Fruit fly (Drosophila melanogaster) whole organism, prepupa: ENCODE measurements around the gene Reph.

Experiments
- CG10669 ChIP-seq: fragments of 200-800 bp; sonication (Bioruptor generic); optimal IDR thresholded peaks from 3 replicates; lab custom pipeline; 2018; ENCODE audit warnings: missing biosample characterization, mild to moderate bottlenecking, missing genetic modification characterization, moderate library complexity
- CG11294 ChIP-seq: fragments of 200-800 bp; sonication (Bioruptor generic); IDR thresholded peaks from 2 replicates; pipeline ENCODE4 v1.3.6; 2022; ENCODE audit warnings: missing biosample characterization, missing genetic modification characterization
- CG11902 ChIP-seq: fragments of 200-800 bp; sonication (Bioruptor generic); optimal IDR thresholded peaks from 3 replicates; lab custom pipeline; 2016; ENCODE audit warnings: missing biosample characterization, missing genetic modification characterization
- CG16779 ChIP-seq: fragments of 200-800 bp; sonication (Bioruptor generic); optimal IDR thresholded peaks from 3 replicates; lab custom pipeline; 2017; ENCODE audit warnings: missing biosample characterization, mild to moderate bottlenecking, missing genetic modification characterization
- CG31627 ChIP-seq: fragments of 200-800 bp; sonication (Bioruptor generic); optimal IDR thresholded peaks from 3 replicates; lab custom pipeline; 2016; ENCODE audit warnings: missing biosample characterization, missing genetic modification characterization
- CG32006 ChIP-seq: fragments of 200-800 bp; sonication (Bioruptor generic); optimal IDR thresholded peaks from 3 replicates; lab custom pipeline; 2017; ENCODE audit warnings: missing biosample characterization, mild to moderate bottlenecking, missing genetic modification characterization
- CG34406 ChIP-seq: fragments of 200-800 bp; sonication (Bioruptor generic); optimal IDR thresholded peaks from 3 replicates; lab custom pipeline; 2016; ENCODE audit warnings: missing biosample characterization, missing genetic modification characterization
- CG3919 ChIP-seq: fragments of 200-800 bp; sonication (Bioruptor generic); optimal IDR thresholded peaks from 3 replicates; lab custom pipeline; 2016; ENCODE audit warnings: missing biosample characterization, missing genetic modification characterization
- CG4318 ChIP-seq: fragments of 200-800 bp; sonication (Bioruptor generic); optimal IDR thresholded peaks from 3 replicates; lab custom pipeline; 2017; ENCODE audit warnings: missing biosample characterization, mild to moderate bottlenecking, missing genetic modification characterization
- CG6163 ChIP-seq: fragments of 200-800 bp; sonication (Bioruptor generic); IDR thresholded peaks from 3 replicates; pipeline ENCODE4 v1.3.6; 2022; ENCODE audit warnings: missing biosample characterization, missing genetic modification characterization
- CG6276 ChIP-seq: fragments of 200-800 bp; sonication (Bioruptor generic); optimal IDR thresholded peaks from 2 replicates; lab custom pipeline; 2017; ENCODE audit warnings: missing biosample characterization, mild to moderate bottlenecking, missing genetic modification characterization
- CG6792 ChIP-seq: fragments of 200-800 bp; sonication (Bioruptor generic); optimal IDR thresholded peaks from 3 replicates; lab custom pipeline; 2016; ENCODE audit warnings: missing biosample characterization, missing genetic modification characterization
- CG6808 ChIP-seq: fragments of 200-800 bp; sonication (Bioruptor generic); optimal IDR thresholded peaks from 3 replicates; lab custom pipeline; 2017; ENCODE audit warnings: missing biosample characterization, missing genetic modification characterization, mild to moderate bottlenecking, moderate library complexity, missing genetic modification reagents
- CG6854 ChIP-seq: fragments of 200-800 bp; sonication (Bioruptor generic); optimal IDR thresholded peaks from 2 replicates; lab custom pipeline; 2017; ENCODE audit warnings: missing biosample characterization, mild to moderate bottlenecking, missing genetic modification characterization
- CG8119 ChIP-seq: fragments of 200-800 bp; sonication (Bioruptor generic); IDR thresholded peaks from 3 replicates; pipeline ENCODE4 v1.3.6; 2022; ENCODE audit warnings: missing biosample characterization, missing genetic modification characterization
- CG8319 ChIP-seq: fragments of 200-800 bp; sonication (Bioruptor generic); optimal IDR thresholded peaks from 3 replicates; lab custom pipeline; 2016; ENCODE audit warnings: missing biosample characterization, missing genetic modification characterization
- CG8632 ChIP-seq: fragments of 200-800 bp; sonication (Bioruptor generic); optimal IDR thresholded peaks from 3 replicates; lab custom pipeline; 2016; ENCODE audit warnings: missing biosample characterization, missing genetic modification characterization
- CG9139 ChIP-seq: fragments of 200-800 bp; sonication (Bioruptor generic); optimal IDR thresholded peaks from 3 replicates; lab custom pipeline; 2017; ENCODE audit warnings: missing biosample characterization, mild to moderate bottlenecking, missing genetic modification characterization
- Eip78C ChIP-seq: fragments of 200-800 bp; sonication (Bioruptor generic); peaks from one replicate; lab custom pipeline; 2016; ENCODE audit warnings: missing biosample characterization, missing genetic modification characterization
- Eip93F ChIP-seq: fragments of 200-800 bp; sonication (Bioruptor generic); optimal IDR thresholded peaks from 2 replicates; lab custom pipeline; 2016; ENCODE audit warnings: missing biosample characterization, mild to moderate bottlenecking, missing genetic modification characterization
- Hr38 ChIP-seq: sonication (Bioruptor generic); optimal IDR thresholded peaks from 2 replicates; lab custom pipeline; 2016; ENCODE audit warnings: missing biosample characterization, missing genetic modification characterization
- Hr39 ChIP-seq: fragments of 200-800 bp; sonication (Bioruptor generic); optimal IDR thresholded peaks from 2 replicates; lab custom pipeline; 2016; ENCODE audit warnings: missing biosample characterization, missing genetic modification characterization
- Lpt ChIP-seq: fragments of 200-800 bp; sonication (Bioruptor generic); optimal IDR thresholded peaks from 3 replicates; lab custom pipeline; 2016; ENCODE audit warnings: missing biosample characterization, missing genetic modification characterization
- OdsH ChIP-seq: fragments of 200-800 bp; sonication (Bioruptor generic); optimal IDR thresholded peaks from 3 replicates; lab custom pipeline; 2016; ENCODE audit warnings: missing biosample characterization, missing genetic modification characterization
- Smox ChIP-seq: fragments of 200-800 bp; sonication (Bioruptor generic); optimal IDR thresholded peaks from 3 replicates; lab custom pipeline; 2016; ENCODE audit warnings: missing biosample characterization, missing genetic modification characterization
- Sox102F ChIP-seq: fragments of 200-800 bp; sonication (Bioruptor generic); optimal IDR thresholded peaks from 2 replicates; lab custom pipeline; 2016; ENCODE audit warnings: missing biosample characterization, mild to moderate bottlenecking, missing genetic modification characterization
- Sox14 ChIP-seq: fragments of 200-800 bp; sonication (Bioruptor generic); optimal IDR thresholded peaks from 3 replicates; lab custom pipeline; 2016; ENCODE audit warnings: missing biosample characterization, missing genetic modification characterization
- Sox15 ChIP-seq: fragments of 200-800 bp; sonication (Bioruptor generic); optimal IDR thresholded peaks from 3 replicates; lab custom pipeline; 2016; ENCODE audit warnings: missing biosample characterization, missing genetic modification characterization
- cyc ChIP-seq: fragments of 200-800 bp; sonication (Bioruptor generic); optimal IDR thresholded peaks from 3 replicates; lab custom pipeline; 2016; ENCODE audit warnings: missing biosample characterization, missing genetic modification characterization
- dac ChIP-seq: fragments of 200-800 bp; sonication (Bioruptor generic); optimal IDR thresholded peaks from 2 replicates; lab custom pipeline; 2017; ENCODE audit warnings: missing biosample characterization, mild to moderate bottlenecking, missing genetic modification characterization
- eg ChIP-seq: fragments of 200-800 bp; sonication (Bioruptor generic); IDR thresholded peaks from 3 replicates; pipeline ENCODE4 v1.3.6; 2022; ENCODE audit warnings: missing biosample characterization, missing genetic modification characterization
- esn ChIP-seq: fragments of 200-800 bp; sonication (Bioruptor generic); optimal IDR thresholded peaks from 2 replicates; lab custom pipeline; 2016; ENCODE audit warnings: missing biosample characterization, mild to moderate bottlenecking, missing genetic modification characterization, moderate library complexity
- fd59A ChIP-seq: fragments of 200-800 bp; sonication (Bioruptor generic); optimal IDR thresholded peaks from 2 replicates; lab custom pipeline; 2017; ENCODE audit warnings: missing biosample characterization, mild to moderate bottlenecking, missing genetic modification characterization, missing genetic modification reagents
- fd85E ChIP-seq: fragments of 200-800 bp; sonication (Bioruptor generic); optimal IDR thresholded peaks from 3 replicates; lab custom pipeline; 2016; ENCODE audit warnings: missing biosample characterization, missing genetic modification characterization
- fkh ChIP-seq: fragments of 200-800 bp; sonication (Bioruptor generic); optimal IDR thresholded peaks from 3 replicates; lab custom pipeline; 2017; ENCODE audit warnings: missing biosample characterization, mild to moderate bottlenecking, missing genetic modification characterization, moderate library complexity
- lz ChIP-seq: fragments of 200-800 bp; sonication (Bioruptor generic); optimal IDR thresholded peaks from 3 replicates; lab custom pipeline; 2016; ENCODE audit warnings: missing biosample characterization, missing genetic modification characterization
- net ChIP-seq: fragments of 200-800 bp; sonication (Bioruptor generic); optimal IDR thresholded peaks from 3 replicates; lab custom pipeline; 2016; ENCODE audit warnings: missing biosample characterization, missing genetic modification characterization
- pdm3 ChIP-seq: fragments of 200-800 bp; sonication (Bioruptor generic); optimal IDR thresholded peaks from 3 replicates; lab custom pipeline; 2016; ENCODE audit warnings: missing biosample characterization, missing genetic modification characterization
- salr ChIP-seq, 2 experiments: fragments of 200-800 bp; sonication (Bioruptor generic); optimal IDR thresholded peaks; 3 replicates each; lab custom pipeline; 2016 to 2018; ENCODE audit warnings: missing biosample characterization in 2 of 2, missing genetic modification characterization in 2 of 2, mild to moderate bottlenecking in 1 of 2
- ss ChIP-seq, 2 experiments: fragments of 200-800 bp; sonication (Bioruptor generic); optimal IDR thresholded peaks; 2 replicates in 1 of 2; 3 replicates in 1 of 2; lab custom pipeline; 2017 to 2018; ENCODE audit warnings: mild to moderate bottlenecking in 2 of 2, missing biosample characterization in 2 of 2, missing genetic modification characterization in 2 of 2, moderate library complexity in 1 of 2
- svp ChIP-seq: fragments of 200-800 bp; sonication (Bioruptor generic); peaks from one replicate; lab custom pipeline; 2016; ENCODE audit warnings: missing biosample characterization, missing genetic modification characterization
- vri ChIP-seq: fragments of 200-800 bp; sonication (Bioruptor generic); optimal IDR thresholded peaks from 3 replicates; lab custom pipeline; 2016; ENCODE audit warnings: missing biosample characterization, mild to moderate bottlenecking, missing genetic modification characterization

Gene Reph

DNA sequence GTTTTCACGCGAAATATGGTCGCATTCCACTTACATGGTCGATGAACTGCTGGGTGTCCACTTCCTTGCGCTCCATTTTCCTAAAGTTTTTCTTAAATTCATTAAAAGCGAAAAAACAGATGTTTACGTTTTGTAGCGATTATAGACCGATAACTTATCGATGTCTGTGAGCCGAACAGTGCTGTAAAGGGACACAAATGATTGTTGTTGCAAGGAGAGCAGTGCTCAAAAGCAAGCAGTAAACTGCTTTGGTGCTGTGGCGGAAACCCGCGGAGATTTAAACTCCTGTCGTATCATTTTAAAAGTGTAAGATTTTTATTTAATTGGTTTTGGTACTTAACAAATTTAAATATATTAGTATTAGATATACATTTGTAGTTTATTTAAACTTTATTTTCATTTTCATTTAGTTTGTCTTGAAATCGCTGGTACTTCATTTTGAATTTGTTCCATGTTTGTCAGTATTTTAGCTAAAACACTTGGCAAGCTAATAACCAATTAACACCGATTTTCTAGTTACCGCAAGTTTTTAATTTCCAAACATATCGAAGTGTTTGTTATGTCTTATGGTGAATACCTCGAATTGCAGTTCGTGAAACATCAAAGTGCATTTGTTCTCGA, 10.0 kb downstream of the Reph start, which contains the start of gene CG3407:
Gene CG3407 (minus strand): TSS at position 156 of the 621 bp plus-strand sequence.
- TF ChIP-seq CG32006 (GFP tag; lab: Kevin White, UChicago) (no peak), CG8319 (no peak), CG6163 (no peak), CG10669 (GFP tag; lab: Kevin White, UChicago) (no peak), cyc (GFP tag; lab: Kevin White, UChicago) (peak; percentile 24), CG3919 (GFP tag; lab: Kevin White, UChicago) (no peak), CG11294 (GFP tag; lab: Robert Waterston, UW) (no peak), vri (GFP tag; lab: Kevin White, UChicago) (no peak), CG6854 (GFP tag; lab: Kevin White, UChicago) (no peak), CG6276 (no peak), salr (GFP tag; optimal IDR thresholded peaks at IDR 0.05; lab: Kevin White, UChicago) (no peak), fd85E (GFP tag; lab: Kevin White, UChicago) (no peak), OdsH (GFP tag; lab: Kevin White, UChicago) (no peak), Eip78C (no peak), CG6792 (GFP tag; lab: Kevin White, UChicago) (no peak), CG11902 (GFP tag; lab: Kevin White, UChicago) (no peak), Smox (GFP tag; lab: Kevin White, UChicago) (no peak), eg (GFP tag; lab: Robert Waterston, UW) (no peak), lz (GFP tag; lab: Kevin White, UChicago) (peak; percentile 16), dac (no peak), Lpt (GFP tag; lab: Kevin White, UChicago) (no peak), esn (peak; percentile 53), CG8119 (GFP tag; lab: Robert Waterston, UW) (no peak), CG16779 (tag; lab: Kevin White, UChicago) (no peak), CG8632 (no peak), Hr38 (no peak), Sox102F (no peak), CG9139 (GFP tag; lab: Kevin White, UChicago) (no peak), Hr39 (no peak), CG31627 (GFP tag; lab: Kevin White, UChicago) (peak; percentile 33), Sox14 (GFP tag; lab: Kevin White, UChicago) (no peak), CG4318 (GFP tag; lab: Kevin White, UChicago) (no peak), pdm3 (GFP tag; lab: Kevin White, UChicago) (no peak), fkh (GFP tag; lab: Kevin White, UChicago) (peak; percentile 53), fd59A (peak; percentile 19), Sox15 (no peak), ss (GFP tag; optimal IDR thresholded peaks at IDR 0.05; lab: Kevin White, UChicago) (no peak), CG34406 (no peak)
- TF ChIP-seq, all 60 proteins: peak for 6

DNA sequence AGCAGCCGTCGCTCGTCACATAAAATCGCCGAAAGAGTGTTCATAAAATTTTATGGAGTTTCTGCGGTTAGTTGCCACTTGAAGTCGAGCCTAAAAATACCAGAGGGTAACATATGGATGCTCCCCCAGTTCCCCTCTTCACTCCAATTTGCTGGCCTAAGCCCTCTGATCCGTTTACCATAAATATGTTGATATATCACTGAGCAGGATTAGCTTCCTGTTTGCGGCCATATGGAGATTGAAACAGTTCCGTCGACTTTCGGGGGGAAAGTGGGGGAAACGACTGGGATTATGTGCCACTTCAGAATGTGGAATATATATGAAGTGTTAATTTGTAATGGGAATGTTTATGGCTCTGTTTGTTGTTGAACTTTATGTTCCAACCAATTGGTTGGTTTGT, 10.8 kb downstream of the Reph start:
- TF ChIP-seq CG31627 (GFP tag; lab: Kevin White, UChicago) = no peak

DNA sequence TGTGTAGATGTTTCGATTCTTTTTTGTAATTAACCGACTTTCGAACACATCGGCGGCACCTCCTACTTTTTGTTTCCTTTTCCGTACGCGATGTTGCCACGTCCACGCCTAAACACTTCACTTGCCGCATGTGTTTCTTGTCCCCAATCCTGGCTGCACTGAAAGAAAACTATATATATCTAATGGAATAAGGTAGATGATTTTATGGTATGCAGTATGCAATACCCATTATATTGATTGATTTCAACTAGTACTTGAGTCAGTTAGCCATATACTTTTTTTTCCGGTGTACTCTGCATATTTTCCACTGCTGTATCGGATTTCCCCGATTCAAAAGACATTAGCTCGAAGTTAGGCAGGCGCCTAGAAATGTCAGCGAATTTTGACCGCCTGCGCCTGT, 15.6 kb downstream of the Reph start:
- TF ChIP-seq Eip93F (GFP tag; lab: Kevin White, UChicago) (no peak), CG6163 (no peak), net (GFP tag; lab: Kevin White, UChicago) (no peak), CG8119 (GFP tag; lab: Robert Waterston, UW) (no peak), esn (no peak), salr (GFP tag; optimal IDR thresholded peaks at IDR 0.05; lab: Kevin White, UChicago) (no peak), svp (GFP tag; lab: Kevin White, UChicago) (no peak), CG6808 (no peak)
